Worm (Caenorhabditis elegans): ENCODE measurements around the gene dpy-9.

Gene dpy-9

DNA sequence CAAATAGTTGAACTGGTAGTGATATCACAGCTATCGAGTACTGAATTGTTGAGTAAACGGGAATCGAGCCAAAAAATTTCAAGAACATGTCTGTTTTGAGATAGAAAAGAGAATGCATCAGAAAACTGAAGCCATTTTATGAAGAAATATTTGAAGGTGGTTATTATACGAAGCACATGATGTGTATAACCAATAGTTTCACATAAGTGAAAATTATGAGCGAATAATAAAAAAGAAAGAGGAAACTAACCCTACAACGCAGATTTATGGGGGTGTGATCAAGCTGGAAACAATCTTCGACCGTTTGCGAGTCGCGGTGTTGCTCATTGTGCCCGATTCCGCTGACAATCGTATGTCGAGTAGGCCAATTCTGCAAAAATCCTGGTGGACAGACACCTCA is 14.3 kb upstream of the dpy-9 start, which contains the start of gene srh-282:
srh-282 (minus strand) TSS at position 101 of the 400 bp plus-strand sequence.
- TF ChIP-seq mdl-1 (tag; optimal IDR thresholded peaks at IDR 0.05): no peak
- no peak for TF ChIP-seq lsy-12 (tag; optimal IDR thresholded peaks at IDR 0.05)
- TF ChIP-seq ama-1 (optimal IDR thresholded peaks at IDR 0.05): no peak
- no peak for TF ChIP-seq elt-2 (tag; optimal IDR thresholded peaks at IDR 0.05)
- no peak for TF ChIP-seq ztf-11 (tag; optimal IDR thresholded peaks at IDR 0.05)
- TF ChIP-seq nhr-77 (tag; optimal IDR thresholded peaks at IDR 0.05): no peak
- TF ChIP-seq daf-12 (tag; optimal IDR thresholded peaks at IDR 0.05): no peak
- no peak for TF ChIP-seq unc-62 (GFP tag; optimal IDR thresholded peaks at IDR 0.05)
- TF ChIP-seq ZK546.5 (tag; optimal IDR thresholded peaks at IDR 0.05): no peak
- TF ChIP-seq ztf-4 (tag; optimal IDR thresholded peaks at IDR 0.05): no peak
- no peak for TF ChIP-seq ceh-28 (tag; optimal IDR thresholded peaks at IDR 0.05)
- TF ChIP-seq mml-1 (tag; optimal IDR thresholded peaks at IDR 0.05): no peak
- no peak for TF ChIP-seq egl-5 (tag; optimal IDR thresholded peaks at IDR 0.05)
- TF ChIP-seq zag-1 (tag; optimal IDR thresholded peaks at IDR 0.05): no peak
- no peak for TF ChIP-seq elt-3 (tag; optimal IDR thresholded peaks at IDR 0.05)
- no peak for TF ChIP-seq snpc-4 (tag; optimal IDR thresholded peaks at IDR 0.05)
- TF ChIP-seq aly-2 (tag; optimal IDR thresholded peaks at IDR 0.05): no peak

DNA sequence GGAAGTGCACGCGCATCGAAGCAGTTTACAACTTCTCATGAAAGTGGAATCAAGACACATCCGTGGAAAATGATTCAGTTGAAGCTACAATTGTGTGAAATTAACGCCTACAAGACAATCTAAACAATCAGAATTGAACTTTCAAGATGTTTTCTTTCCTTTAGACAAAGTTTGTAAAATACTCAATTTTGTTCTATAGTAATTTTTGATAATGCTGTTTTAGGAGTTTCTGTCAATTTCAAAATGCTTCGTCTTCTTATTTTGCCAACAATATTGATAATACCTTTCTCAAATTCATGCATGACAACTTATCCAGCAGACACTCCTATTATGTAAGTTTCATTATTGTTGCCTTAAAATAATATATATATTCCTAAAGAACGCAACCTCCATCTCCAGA is 10.1 kb upstream of the dpy-9 start, which contains the start of gene T21D12.11:
T21D12.11 (plus strand) TSS at position 301 of the 400 bp plus-strand sequence.
- TF ChIP-seq zag-1 (tag; optimal IDR thresholded peaks at IDR 0.05) (no peak), unc-39 (tag; optimal IDR thresholded peaks at IDR 0.05) (no peak), elt-3 (tag; optimal IDR thresholded peaks at IDR 0.05) (no peak)

DNA sequence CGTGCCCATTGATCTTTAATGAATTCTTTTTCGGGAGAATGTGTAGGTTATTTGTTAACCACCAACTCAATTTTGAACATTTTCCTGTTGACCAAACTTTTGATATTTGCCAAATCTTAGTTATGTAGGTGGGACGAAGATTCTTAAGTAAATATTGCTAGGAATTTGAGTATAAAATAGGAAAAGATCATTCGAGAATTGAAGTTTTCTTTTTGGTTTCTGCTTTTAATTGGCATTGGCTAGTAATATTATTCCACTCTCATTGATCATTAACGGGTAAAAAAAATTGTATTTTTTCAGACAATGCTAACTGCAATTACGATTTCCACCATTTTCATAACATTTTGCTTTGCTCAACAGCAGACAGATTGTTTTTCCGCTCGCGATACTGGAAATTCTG is 7.1 kb upstream of the dpy-9 start, which contains the start of gene T21D12.12:
T21D12.12 (plus strand) TSS at position 301 of the 400 bp plus-strand sequence.
- TF ChIP-seq pha-4 (tag; optimal IDR thresholded peaks at IDR 0.05): peak; percentile 6
- TF ChIP-seq nhr-77 (tag; optimal IDR thresholded peaks at IDR 0.05): no peak

DNA sequence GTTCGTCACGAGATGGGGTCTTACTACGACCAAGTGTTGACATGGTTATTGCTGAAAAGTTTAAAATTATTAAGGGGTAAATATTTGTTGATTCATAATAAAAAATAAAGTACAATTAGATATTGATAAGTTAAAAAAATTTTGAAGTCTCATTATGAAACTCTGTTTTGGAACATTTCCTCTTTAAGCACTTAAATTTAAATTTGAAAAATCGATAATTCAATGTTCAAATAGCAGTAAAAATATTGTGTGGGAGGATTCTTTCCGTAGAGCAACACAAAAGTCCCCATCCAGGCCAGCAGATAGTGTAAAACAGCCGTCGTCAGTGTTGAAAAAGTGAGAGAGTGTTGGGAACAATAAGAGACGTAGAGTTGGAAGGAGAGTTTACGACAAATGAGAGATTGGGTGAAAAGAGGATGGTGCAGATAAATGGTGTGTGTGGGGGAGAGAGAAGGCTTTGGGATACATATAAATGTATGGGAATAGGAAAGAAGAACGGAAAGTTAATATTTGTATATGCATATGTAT is 5.2 kb upstream of the dpy-9 start, which contains the start of gene pat-6:
pat-6 (minus strand) TSS at position 51 of the 528 bp plus-strand sequence.
- TF ChIP-seq aly-2 (tag; optimal IDR thresholded peaks at IDR 0.05) (no peak), pha-4 (tag; optimal IDR thresholded peaks at IDR 0.05) (peak; percentile 26), R02D3.7 (tag; optimal IDR thresholded peaks at IDR 0.05) (no peak), nfya-1 (tag; optimal IDR thresholded peaks at IDR 0.05; ENCODE audit: insufficient read depth) (peak; percentile 52), hmg-11 (tag; optimal IDR thresholded peaks at IDR 0.05) (peak; percentile 84), ceh-28 (tag; optimal IDR thresholded peaks at IDR 0.05) (peak; percentile 51), mml-1 (tag; optimal IDR thresholded peaks at IDR 0.05) (no peak), lin-15B (tag; optimal IDR thresholded peaks at IDR 0.05) (peak; percentile 38)

DNA sequence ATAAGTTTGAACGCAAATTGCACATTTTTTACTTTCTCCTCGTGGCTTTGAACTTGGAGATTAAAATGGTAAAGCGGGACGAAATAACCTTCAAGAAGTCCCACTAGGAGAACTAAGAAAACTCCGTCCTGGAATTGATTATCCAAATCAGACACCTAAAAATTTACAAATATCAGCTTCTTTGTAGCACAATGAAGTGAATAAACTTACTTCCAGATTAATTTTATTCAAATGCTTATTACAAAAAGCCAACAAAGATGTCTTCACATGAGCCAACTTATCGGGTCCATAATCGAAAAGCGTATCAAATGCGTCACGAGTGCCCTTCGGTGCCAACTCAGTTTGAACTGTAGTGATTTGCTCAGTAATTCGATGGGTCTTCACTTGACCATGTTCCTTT is 3.5 kb upstream of the dpy-9 start:
- TF ChIP-seq nhr-28 (tag; optimal IDR thresholded peaks at IDR 0.05) (no peak), nhr-76 (tag; optimal IDR thresholded peaks at IDR 0.05) (no peak), ZK546.5 (tag; optimal IDR thresholded peaks at IDR 0.05) (no peak), unc-62 (GFP tag; optimal IDR thresholded peaks at IDR 0.05) (no peak), mdl-1 (tag; optimal IDR thresholded peaks at IDR 0.05) (no peak), snpc-4 (tag; optimal IDR thresholded peaks at IDR 0.05) (no peak), nfya-1 (tag; optimal IDR thresholded peaks at IDR 0.05; ENCODE audit: insufficient read depth) (no peak)

DNA sequence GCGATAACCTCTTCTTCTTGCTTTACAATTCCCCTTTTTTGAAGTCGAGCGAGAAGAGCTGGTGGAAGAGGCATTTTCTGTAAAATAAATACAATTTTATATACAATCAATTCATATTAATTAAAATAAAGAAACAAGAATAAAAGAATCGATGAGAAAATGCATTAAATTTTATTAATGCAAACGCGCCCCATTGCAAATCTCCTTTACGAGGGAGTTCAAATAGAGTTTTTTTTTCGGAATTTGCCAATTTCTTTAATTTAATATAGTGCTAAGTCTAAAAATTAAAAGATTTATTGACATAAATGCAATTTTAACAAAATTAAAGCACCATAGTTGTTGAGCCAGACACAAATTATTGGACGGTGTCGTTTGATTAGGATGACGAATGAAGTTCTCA is 2.6 kb upstream of the dpy-9 start, which contains the start of gene pqbp-1.1:
pqbp-1.1 (minus strand) TSS at position 77 of the 400 bp plus-strand sequence.
- peak; percentile 61 for TF ChIP-seq ceh-28 (tag; optimal IDR thresholded peaks at IDR 0.05)
- no peak for TF ChIP-seq elt-1 (tag; optimal IDR thresholded peaks at IDR 0.05)
- TF ChIP-seq mml-1 (tag; optimal IDR thresholded peaks at IDR 0.05): no peak
- no peak for TF ChIP-seq zag-1 (tag; optimal IDR thresholded peaks at IDR 0.05)
- peak; percentile 43 for TF ChIP-seq nfya-1 (tag; optimal IDR thresholded peaks at IDR 0.05; ENCODE audit: insufficient read depth)
- no peak for TF ChIP-seq skn-1 (tag; optimal IDR thresholded peaks at IDR 0.05)
- TF ChIP-seq nhr-12 (tag; optimal IDR thresholded peaks at IDR 0.05): no peak
- TF ChIP-seq nhr-23 (tag; optimal IDR thresholded peaks at IDR 0.05): peak; percentile 46
- no peak for TF ChIP-seq nhr-76 (tag; optimal IDR thresholded peaks at IDR 0.05)
- TF ChIP-seq pha-4 (tag; optimal IDR thresholded peaks at IDR 0.05): peak; percentile 85
- no peak for TF ChIP-seq fos-1 (tag; optimal IDR thresholded peaks at IDR 0.05)
- TF ChIP-seq lin-15B (tag; optimal IDR thresholded peaks at IDR 0.05): peak; percentile 68
- no peak for TF ChIP-seq nhr-77 (tag; optimal IDR thresholded peaks at IDR 0.05)
- TF ChIP-seq ztf-4 (tag; optimal IDR thresholded peaks at IDR 0.05): no peak
- peak; percentile 37 for TF ChIP-seq snpc-4 (tag; optimal IDR thresholded peaks at IDR 0.05)

All from whole organism, L3 larva.